Fruit fly (Drosophila melanogaster): ENCODE data around the gene CG3618.

The CG3618 gene

dm6 chr3L:20784394-20784793, 31.5 kb downstream of the CG3618 start:
- no peak for TF ChIP-seq Hr78 (GFP tag; optimal IDR thresholded peaks at IDR 0.05)
- no peak for TF ChIP-seq otp (GFP tag; IDR thresholded peaks at IDR 0.05)
- peak; percentile 66 for TF ChIP-seq CG15479 (GFP tag; optimal IDR thresholded peaks at IDR 0.05)
- no peak for TF ChIP-seq MTF-1 (GFP tag; optimal IDR thresholded peaks at IDR 0.05; ENCODE audit: borderline replicate concordance)
- no peak for TF ChIP-seq HLH3B (GFP tag; IDR thresholded peaks at IDR 0.05)
- TF ChIP-seq toy (GFP tag; IDR thresholded peaks at IDR 0.05), result no peak
- TF ChIP-seq corto (GFP tag; optimal IDR thresholded peaks at IDR 0.05), result no peak
- peak; percentile 59 for TF ChIP-seq CG4360 (GFP tag; IDR thresholded peaks at IDR 0.05)
- no peak for TF ChIP-seq TFAM (GFP tag; optimal IDR thresholded peaks at IDR 0.05)
- peak; percentile 17; the same call in 1 of the 3 replicates for TF ChIP-seq CG34224 (GFP tag; IDR thresholded peaks at IDR 0.05; ENCODE audit: partially characterized antibody)
- no peak for TF ChIP-seq slou (GFP tag; optimal IDR thresholded peaks at IDR 0.05)
- TF ChIP-seq BEAF-32 (GFP tag; optimal IDR thresholded peaks at IDR 0.05), result no peak
- TF ChIP-seq jing (GFP tag; optimal IDR thresholded peaks at IDR 0.05), result no peak
- no peak for TF ChIP-seq zf30C (GFP tag; optimal IDR thresholded peaks at IDR 0.05)
- no peak for TF ChIP-seq Sin3A (optimal IDR thresholded peaks at IDR 0.05)
- no peak for TF ChIP-seq Dp (GFP tag; optimal IDR thresholded peaks at IDR 0.05)
- TF ChIP-seq wdn (GFP tag; IDR thresholded peaks at IDR 0.05), result 0 out of 2 replicates have a peak, but pooled peaks have one; percentile 19
- no peak for TF ChIP-seq Usf (GFP tag; optimal IDR thresholded peaks at IDR 0.05)
- no peak for TF ChIP-seq sug (tag; optimal IDR thresholded peaks at IDR 0.05)
- TF ChIP-seq Trl (optimal IDR thresholded peaks at IDR 0.05), result peak in 1 of 2 experiments; percentile 32
- no peak for TF ChIP-seq Trl (GFP tag; optimal IDR thresholded peaks at IDR 0.05)
- no peak for TF ChIP-seq B-H1 (GFP tag; IDR thresholded peaks at IDR 0.05)
- TF ChIP-seq cwo (GFP tag; optimal IDR thresholded peaks at IDR 0.05), result no peak
- peak; percentile 38; the same call in 1 of the 2 replicates for TF ChIP-seq crol (GFP tag; IDR thresholded peaks at IDR 0.05)
- TF ChIP-seq dm (GFP tag; optimal IDR thresholded peaks at IDR 0.05), result no peak
- peak; percentile 38 for TF ChIP-seq onecut (GFP tag; IDR thresholded peaks at IDR 0.05)
- TF ChIP-seq CG8765 (GFP tag; IDR thresholded peaks at IDR 0.05), result no peak
- no peak for TF ChIP-seq CkIIα-i1 (GFP tag; IDR thresholded peaks at IDR 0.05)

- TF ChIP-seq dm (GFP tag; optimal IDR thresholded peaks at IDR 0.05) (peak; percentile 48), cg (GFP tag; optimal IDR thresholded peaks at IDR 0.05) (no peak), Asciz (GFP tag; optimal IDR thresholded peaks at IDR 0.05) (no peak), CG6683 (GFP tag; optimal IDR thresholded peaks at IDR 0.05) (no peak), CG11398 (GFP tag; optimal IDR thresholded peaks at IDR 0.05) (peak; percentile 38), kni (GFP tag; optimal IDR thresholded peaks at IDR 0.05) (no peak), gro (GFP tag; optimal IDR thresholded peaks at IDR 0.05) (peak; percentile 51), CG6654 (GFP tag; optimal IDR thresholded peaks at IDR 0.05) (no peak), CG9609 (GFP tag; optimal IDR thresholded peaks at IDR 0.05) (peak; percentile 85), Dip2 (GFP tag; IDR thresholded peaks at IDR 0.05) (no peak), Doc3 (GFP tag; IDR thresholded peaks at IDR 0.05; ENCODE audit: partially characterized antibody) (no peak), kah (GFP tag; optimal IDR thresholded peaks at IDR 0.05) (no peak), ro (GFP tag; IDR thresholded peaks at IDR 0.05) (no peak), fru (optimal IDR thresholded peaks at IDR 0.05) (no peak), Eip74EF (GFP tag; optimal IDR thresholded peaks at IDR 0.05) (no peak), D19A (tag; optimal IDR thresholded peaks at IDR 0.05) (no peak), HmgZ (tag; optimal IDR thresholded peaks at IDR 0.05) (peak; percentile 55), inv (GFP tag; IDR thresholded peaks at IDR 0.05; ENCODE audit: partially characterized antibody) (no peak), Elba2 (GFP tag; optimal IDR thresholded peaks at IDR 0.05) (no peak), BtbVII (GFP tag; optimal IDR thresholded peaks at IDR 0.05) (no peak), pita (GFP tag; optimal IDR thresholded peaks at IDR 0.05) (no peak), Camta (GFP tag; optimal IDR thresholded peaks at IDR 0.05) (peak; percentile 72), hkb (optimal IDR thresholded peaks at IDR 0.05) (no peak), hkb (GFP tag; IDR thresholded peaks at IDR 0.05) (no peak)
Observed at dm6 chr3L:20778224-20779063, 37.4 kb downstream of the CG3618 start, which contains the start of the genes Pex16 and Pex14. Pex16 (minus strand) TSS chr3L:20778264. Pex14 (plus strand) TSS chr3L:20778799.

Measured in whole organism, embryonic.